Worm (Caenorhabditis elegans) whole organism, L3 larva: ENCODE data around the gene Y73C8C.4.

Experiments
- R02D3.7 ChIP-seq: fragments of 150-350 bp; optimal IDR thresholded peaks from 2 replicates; lab custom pipeline; 2014; ENCODE audit warnings: missing biosample characterization, missing genetic modification characterization
- ZK546.5 ChIP-seq: sonication (generic microtip); optimal IDR thresholded peaks from 2 replicates; lab custom pipeline; 2017; ENCODE audit warnings: missing biosample characterization, missing genetic modification characterization
- aly-2 ChIP-seq: fragments of 150-350 bp; optimal IDR thresholded peaks from 2 replicates; lab custom pipeline; 2014; ENCODE audit warnings: missing biosample characterization, missing genetic modification characterization
- daf-12 ChIP-seq: fragments of 150-350 bp; optimal IDR thresholded peaks from 2 replicates; lab custom pipeline; 2014; ENCODE audit warnings: missing biosample characterization, missing genetic modification reagents, missing genetic modification characterization
- fkh-10 ChIP-seq: sonication (generic microtip); optimal IDR thresholded peaks from 2 replicates; lab custom pipeline; 2017; ENCODE audit warnings: missing biosample characterization, missing genetic modification reagents, missing genetic modification characterization
- lin-39 ChIP-seq: fragments of 150-350 bp; optimal IDR thresholded peaks from 2 replicates; lab custom pipeline; 2018; ENCODE audit warnings: missing biosample characterization, missing genetic modification reagents, missing genetic modification characterization

DNA sequence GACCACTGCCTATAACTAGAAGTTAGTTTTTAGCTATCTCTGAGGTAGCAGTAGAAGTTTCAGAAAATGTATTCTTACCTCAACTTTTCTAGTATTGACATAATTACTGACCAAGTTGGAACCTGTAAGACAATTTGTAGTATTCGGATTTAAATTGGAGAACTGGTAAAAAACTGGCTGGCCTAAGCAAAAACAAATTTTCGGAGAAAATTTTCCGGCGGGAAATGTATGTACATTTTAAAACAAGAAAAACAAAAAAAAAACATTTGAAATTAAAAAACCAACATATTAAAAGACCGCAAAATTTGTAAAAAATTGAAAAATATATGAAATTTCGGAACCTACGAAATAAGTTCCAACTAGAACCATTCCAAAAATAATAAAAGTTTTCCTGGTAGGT lies 45.0 kb upstream of the Y73C8C.4 start, which contains the start of gene srab-11:
- TF ChIP-seq ZK546.5, result no peak
- TF ChIP-seq daf-12, result no peak
- no peak for TF ChIP-seq fkh-10 (GFP tag; lab: Kevin White, UChicago)
- no peak for TF ChIP-seq lin-39
- no peak for TF ChIP-seq aly-2 (tag; lab: Kevin White, UChicago)
- TF ChIP-seq R02D3.7 (tag; lab: Kevin White, UChicago), result no peak
